Fruit fly (Drosophila melanogaster) S2 (cell line): ENCODE measurements around the gene pck.

ENCODE experiments used
- CG8478 ChIP-seq: fragments of >200 bp; optimal IDR thresholded peaks from 2 replicates; lab custom pipeline; 2018
- CTCF ChIP-seq, 2 experiments: fragments of >200 bp; optimal IDR thresholded peaks; 2 replicates each; lab custom pipeline; 2018

The pck gene

dm6 chrX:1470562-1470961, at the start of gene pck:
Gene pck (plus strand): TSS chrX:1470666.
- no peak for TF ChIP-seq CG8478 (lab: Kevin White, UChicago)
- TF ChIP-seq CTCF (optimal IDR thresholded peaks at IDR 0.05; lab: Kevin White, UChicago) = no peak

dm6 chrX:1452130-1452529, 18.3 kb upstream of the pck start, which contains the start of gene Gr2a:
Gene Gr2a (plus strand): TSS chrX:1452430.
- no peak for TF ChIP-seq CG8478 (lab: Kevin White, UChicago)

dm6 chrX:1454837-1455236, 15.6 kb upstream of the pck start:
- TF ChIP-seq CG8478 (lab: Kevin White, UChicago) (no peak), CTCF (optimal IDR thresholded peaks at IDR 0.05; lab: Kevin White, UChicago) (no peak)

- TF ChIP-seq CG8478 (lab: Kevin White, UChicago) (no peak), CTCF (optimal IDR thresholded peaks at IDR 0.05; lab: Kevin White, UChicago) (no peak)
These were observed 13.5 kb upstream of the pck start, which contains the start of gene CG14785 for dm6 chrX:1456954-1457353. Gene CG14785 (minus strand): TSS chrX:1457054.

- no peak for TF ChIP-seq CTCF (optimal IDR thresholded peaks at IDR 0.05; lab: Kevin White, UChicago)
- TF ChIP-seq CG8478 (lab: Kevin White, UChicago) = no peak
These were observed 10.1 kb upstream of the pck start, which contains the start of gene Lrpprc2 for dm6 chrX:1460278-1460872. Gene Lrpprc2 (minus strand): TSS chrX:1460617.

- TF ChIP-seq CTCF (optimal IDR thresholded peaks at IDR 0.05; lab: Kevin White, UChicago) (no peak), CG8478 (lab: Kevin White, UChicago) (no peak)
These were observed 8.9 kb upstream of the pck start, which contains the start of gene CG14787 for dm6 chrX:1461544-1461943. Gene CG14787 (minus strand): TSS chrX:1461676.

dm6 chrX:1464033-1464432, 6.4 kb upstream of the pck start, which contains the start of gene Ns3:
Gene Ns3 (minus strand): TSS chrX:1464220.
- TF ChIP-seq CG8478 (lab: Kevin White, UChicago) (no peak), CTCF (optimal IDR thresholded peaks at IDR 0.05; lab: Kevin White, UChicago) (peak; percentile 3 to 7)

- TF ChIP-seq CTCF (optimal IDR thresholded peaks at IDR 0.05; lab: Kevin White, UChicago) (no peak), CG8478 (lab: Kevin White, UChicago) (no peak)
These were observed 4.6 kb upstream of the pck start, which contains the start of the genes O-fut2 and CG14777 for dm6 chrX:1465707-1466504. Gene O-fut2 (minus strand): TSS chrX:1465996. Gene CG14777 (plus strand): TSS chrX:1466134.

- TF ChIP-seq CG8478 (lab: Kevin White, UChicago) (no peak), CTCF (optimal IDR thresholded peaks at IDR 0.05; lab: Kevin White, UChicago) (no peak)
These were observed 3.7 kb upstream of the pck start for dm6 chrX:1466505-1467381.

- TF ChIP-seq CG8478 (lab: Kevin White, UChicago) (no peak), CTCF (optimal IDR thresholded peaks at IDR 0.05; lab: Kevin White, UChicago) (no peak)
These were observed 3.2 kb upstream of the pck start, which contains the start of gene CG14778 for dm6 chrX:1467382-1467592. Gene CG14778 (plus strand): TSS chrX:1467493.

dm6 chrX:1469717-1470116, 749 bp upstream of the pck start, which contains the start of gene CG32808:
Gene CG32808 (minus strand): TSS chrX:1469817.
- TF ChIP-seq CG8478 (lab: Kevin White, UChicago) = no peak
- no peak for TF ChIP-seq CTCF (optimal IDR thresholded peaks at IDR 0.05; lab: Kevin White, UChicago)

dm6 chrX:1472222-1472621, 1.8 kb downstream of the pck start, which contains the start of gene CG14780:
Gene CG14780 (plus strand): TSS chrX:1472522.
- TF ChIP-seq CG8478 (lab: Kevin White, UChicago) (no peak), CTCF (optimal IDR thresholded peaks at IDR 0.05; lab: Kevin White, UChicago) (no peak)

- TF ChIP-seq CTCF (optimal IDR thresholded peaks at IDR 0.05; lab: Kevin White, UChicago) = no peak
These were observed 6.0 kb downstream of the pck start for dm6 chrX:1476436-1476835.

- TF ChIP-seq CTCF (optimal IDR thresholded peaks at IDR 0.05; lab: Kevin White, UChicago) (peak in 1 of 2 experiments; percentile 6), CG8478 (lab: Kevin White, UChicago) (no peak)
These were observed 6.4 kb downstream of the pck start, which contains the start of the genes Rab27 and mei-38 for dm6 chrX:1476848-1477247. Gene Rab27 (minus strand): TSS chrX:1476974. Gene mei-38 (plus strand): TSS chrX:1477063.
